Worm (Caenorhabditis elegans): Measurements from ENCODE around the gene ent-7.
"Not testable (repeated sequence)": the region's sequence is repeated elsewhere in the genome, so short reads cannot be mapped to it uniquely, and the experiment has no call there.

The ent-7 gene

ce11 chrIV:10007758-10008157 lies 9.3 kb upstream of the ent-7 start:
- no peak for TF ChIP-seq unc-62 (GFP tag; optimal IDR thresholded peaks at IDR 0.05)

ce11 chrIV:10009536-10009935 lies 7.5 kb upstream of the ent-7 start, which contains the start of gene magu-4:
TSS of gene magu-4 (plus strand) at chrIV:10009753.
- no peak for TF ChIP-seq unc-62 (GFP tag; optimal IDR thresholded peaks at IDR 0.05)

ce11 chrIV:10017633-10018032 lies 556 bp downstream of the ent-7 start, which contains the start of gene F44D12.2:
TSS of gene F44D12.2 (minus strand) at chrIV:10017733.
- no peak for TF ChIP-seq unc-62 (GFP tag; optimal IDR thresholded peaks at IDR 0.05)

ce11 chrIV:10021283-10021682 lies 4.2 kb downstream of the ent-7 start, which contains the start of gene F44D12.19:
TSS of gene F44D12.19 (plus strand) at chrIV:10021583.
- no peak for TF ChIP-seq unc-62 (GFP tag; optimal IDR thresholded peaks at IDR 0.05)

- no peak for TF ChIP-seq unc-62 (GFP tag; optimal IDR thresholded peaks at IDR 0.05)
These were observed 5.9 kb downstream of the ent-7 start, which contains the start of gene F44D12.8 for ce11 chrIV:10022991-10023390. TSS of gene F44D12.8 (plus strand) at chrIV:10023291.

ce11 chrIV:10026129-10026528 lies 9.1 kb downstream of the ent-7 start:
- no peak for TF ChIP-seq unc-62 (GFP tag; optimal IDR thresholded peaks at IDR 0.05)

ce11 chrIV:10027566-10027965 lies 10.5 kb downstream of the ent-7 start, which contains the start of gene gipc-2:
TSS of gene gipc-2 (minus strand) at chrIV:10027666.
- no peak for TF ChIP-seq unc-62 (GFP tag; optimal IDR thresholded peaks at IDR 0.05)

ce11 chrIV:10028779-10029178 lies 11.7 kb downstream of the ent-7 start, which contains the start of the genes F44D12.16 and msd-2:
TSS of gene F44D12.16 (plus strand) at chrIV:10029079.
TSS of gene msd-2 (plus strand) at chrIV:10029083.
- TF ChIP-seq unc-62 (GFP tag; optimal IDR thresholded peaks at IDR 0.05) = not testable (repeated sequence)

- TF ChIP-seq unc-62 (GFP tag; optimal IDR thresholded peaks at IDR 0.05) = no peak
These were observed 16.0 kb downstream of the ent-7 start, which contains the start of gene F44D12.6 for ce11 chrIV:10033053-10033452. TSS of gene F44D12.6 (plus strand) at chrIV:10033353.

- TF ChIP-seq unc-62 (GFP tag; optimal IDR thresholded peaks at IDR 0.05) = no peak
These were observed 19.9 kb downstream of the ent-7 start, which contains the start of gene F44D12.10 for ce11 chrIV:10036966-10037365. TSS of gene F44D12.10 (minus strand) at chrIV:10037066.

ce11 chrIV:10040803-10041202 lies 23.7 kb downstream of the ent-7 start, which contains the start of gene dhs-31:
TSS of gene dhs-31 (minus strand) at chrIV:10040903.
- no peak for TF ChIP-seq unc-62 (GFP tag; optimal IDR thresholded peaks at IDR 0.05)

- TF ChIP-seq unc-62 (GFP tag; optimal IDR thresholded peaks at IDR 0.05) = no peak
These were observed 25.8 kb downstream of the ent-7 start, which contains the start of gene frk-1 for ce11 chrIV:10042881-10043280. TSS of gene frk-1 (plus strand) at chrIV:10043181.

ce11 chrIV:10046005-10046404 lies 28.9 kb downstream of the ent-7 start:
- TF ChIP-seq unc-62 (GFP tag; optimal IDR thresholded peaks at IDR 0.05) = no peak

ce11 chrIV:10047108-10047507 lies 30.0 kb downstream of the ent-7 start, which contains the start of gene T04B2.3:
TSS of gene T04B2.3 (plus strand) at chrIV:10047408.
- TF ChIP-seq unc-62 (GFP tag; optimal IDR thresholded peaks at IDR 0.05) = no peak

- TF ChIP-seq unc-62 (GFP tag; optimal IDR thresholded peaks at IDR 0.05) = no peak
These were observed 31.2 kb downstream of the ent-7 start for ce11 chrIV:10048268-10048667.

ce11 chrIV:10051088-10051487 lies 34.0 kb downstream of the ent-7 start, which contains the start of gene T04B2.8:
TSS of gene T04B2.8 (minus strand) at chrIV:10051188.
- no peak for TF ChIP-seq unc-62 (GFP tag; optimal IDR thresholded peaks at IDR 0.05)

ce11 chrIV:10053550-10053949 lies 36.5 kb downstream of the ent-7 start, which contains the start of gene srv-12:
TSS of gene srv-12 (minus strand) at chrIV:10053650.
- TF ChIP-seq unc-62 (GFP tag; optimal IDR thresholded peaks at IDR 0.05) = no peak
